Fruit fly (Drosophila melanogaster) S2 (cell line): Measurements from ENCODE around the gene Cyp4g1.

Source experiments
- CG8478 ChIP-seq: fragments of >200 bp; optimal IDR thresholded peaks from 2 replicates; lab custom pipeline; 2018
- CTCF ChIP-seq, 2 experiments: fragments of >200 bp; optimal IDR thresholded peaks; 2 replicates each; lab custom pipeline; 2018

dm6 chrX:456959-457358 is 12.2 kb downstream of the Cyp4g1 start:
- no peak for TF ChIP-seq CTCF (optimal IDR thresholded peaks at IDR 0.05; lab: Kevin White, UChicago)
- no peak for TF ChIP-seq CG8478 (lab: Kevin White, UChicago)
